Fruit fly (Drosophila melanogaster) whole organism, adult: ENCODE measurements around the gene CG43844.

Source experiments
- CG1620 ChIP-seq: fragments of 200-800 bp; sonication (Bioruptor generic); optimal IDR thresholded peaks from 2 replicates; lab custom pipeline; 2016; ENCODE audit warnings: missing biosample characterization, missing genetic modification characterization
- Mnt ChIP-seq: fragments of 200-800 bp; sonication (Bioruptor generic); optimal IDR thresholded peaks from 2 replicates; lab custom pipeline; 2016; ENCODE audit warnings: missing biosample characterization, mild to moderate bottlenecking, missing genetic modification characterization
- pad ChIP-seq: fragments of 200-800 bp; sonication (Bioruptor generic); optimal IDR thresholded peaks from 3 replicates; lab custom pipeline; 2017; ENCODE audit warnings: missing biosample characterization, missing genetic modification characterization, mild to moderate bottlenecking, moderate library complexity, missing genetic modification reagents
- toe ChIP-seq: fragments of 200-800 bp; sonication (Bioruptor generic); optimal IDR thresholded peaks from 2 replicates; lab custom pipeline; 2016; ENCODE audit warnings: missing biosample characterization, missing genetic modification characterization

DNA sequence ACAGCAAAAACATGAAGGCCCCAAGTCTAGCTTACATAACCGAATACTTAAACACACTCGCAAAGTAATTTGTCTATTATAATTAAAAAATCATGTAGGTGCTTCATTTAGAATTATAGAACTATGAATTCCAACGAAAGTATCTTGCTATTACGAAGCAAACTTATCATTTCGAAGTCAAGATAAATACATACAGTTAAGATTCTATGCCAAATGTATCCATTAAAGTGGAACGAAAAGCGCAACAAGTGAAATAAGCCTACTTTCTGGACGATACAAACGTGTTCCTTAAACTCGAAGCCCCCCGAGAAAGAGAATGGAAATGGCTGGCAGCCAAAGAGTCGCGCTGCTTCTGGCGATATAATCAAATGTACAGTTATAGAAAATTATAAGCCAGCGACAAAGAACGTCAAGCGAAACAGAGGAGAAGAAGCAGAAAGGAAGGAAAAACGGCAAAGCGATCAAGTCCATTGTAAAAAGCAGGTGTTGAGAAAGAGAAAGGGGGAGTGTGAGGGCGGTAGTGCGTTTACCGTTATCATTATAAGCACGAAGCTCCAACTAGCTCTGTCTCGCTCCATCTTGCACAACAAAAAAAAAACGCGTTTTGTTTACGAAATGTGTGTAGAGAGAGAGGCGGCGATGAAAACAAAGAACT is 36.6 kb upstream of the CG43844 start:
- no peak for TF ChIP-seq toe
- peak; percentile 71 for TF ChIP-seq pad (GFP tag; lab: Kevin White, UChicago)
- TF ChIP-seq Mnt: no peak
- no peak for TF ChIP-seq CG1620 (GFP tag; lab: Kevin White, UChicago)
